Worm (Caenorhabditis elegans): Measurements from ENCODE around the gene ptr-19.

Gene ptr-19

ce11 chrIII:10739455-10739854 lies 42.2 kb upstream of the ptr-19 start, which contains the start of gene smap-1:
TSS of gene smap-1 (minus strand) at chrIII:10739792.
- TF ChIP-seq mls-2 (tag; optimal IDR thresholded peaks at IDR 0.05) (no peak), ceh-43 (GFP tag; optimal IDR thresholded peaks at IDR 0.05) (no peak), nhr-237 (tag; optimal IDR thresholded peaks at IDR 0.05) (no peak), bed-3 (GFP tag; optimal IDR thresholded peaks at IDR 0.05) (no peak)

DNA sequence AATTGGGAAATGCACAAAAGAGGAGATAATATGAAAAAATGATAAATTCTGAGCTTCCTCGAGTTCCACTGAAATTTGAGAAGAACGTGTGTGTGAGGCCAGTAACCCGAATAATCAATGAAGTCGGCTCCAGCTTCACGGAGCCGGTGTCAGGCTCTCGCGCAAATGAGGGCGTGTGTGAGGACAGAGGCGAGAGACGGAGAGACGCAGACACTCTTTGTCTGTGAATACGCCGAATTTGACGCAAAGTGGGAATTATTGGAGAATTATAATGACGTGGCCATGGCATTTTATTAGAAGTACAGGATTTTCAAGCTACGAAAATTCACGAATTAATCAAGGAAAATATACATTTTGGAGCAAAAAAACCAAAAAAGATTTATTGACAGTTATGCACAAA lies 41.8 kb upstream of the ptr-19 start:
- TF ChIP-seq unc-120 (tag; optimal IDR thresholded peaks at IDR 0.05; ENCODE audit: poor library complexity, severe bottlenecking) (peak; percentile 74), sptf-1 (tag; optimal IDR thresholded peaks at IDR 0.05) (peak; percentile 26), lsy-2 (tag; optimal IDR thresholded peaks at IDR 0.05) (no peak), mep-1 (tag; optimal IDR thresholded peaks at IDR 0.05) (peak; percentile 11), flh-1 (GFP tag; optimal IDR thresholded peaks at IDR 0.05) (no peak), ces-1 (GFP tag; optimal IDR thresholded peaks at IDR 0.05) (peak; percentile 52), ham-2 (GFP tag; optimal IDR thresholded peaks at IDR 0.05) (peak; percentile 22), mls-2 (tag; optimal IDR thresholded peaks at IDR 0.05) (peak; percentile 6), nhr-237 (tag; optimal IDR thresholded peaks at IDR 0.05) (peak; percentile 40)

DNA sequence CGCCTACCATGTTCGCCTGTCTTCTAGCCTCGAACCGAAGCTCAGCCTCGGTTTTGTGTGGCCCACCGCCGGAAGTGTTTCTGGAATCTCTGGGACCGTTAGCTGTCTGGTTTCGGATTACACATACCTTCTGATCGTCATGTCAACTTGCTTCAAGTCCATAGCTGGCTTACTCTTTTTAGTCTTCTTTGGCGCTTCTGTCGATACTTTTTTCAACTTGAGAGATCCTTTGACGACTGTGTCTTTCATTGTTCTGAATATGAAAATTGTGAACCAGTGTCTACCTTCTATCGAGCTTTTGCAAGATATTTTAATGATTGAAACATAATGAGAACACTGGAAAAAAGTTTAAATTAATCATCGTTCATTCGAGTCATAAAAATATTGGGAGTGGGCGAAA lies 41.1 kb upstream of the ptr-19 start, which contains the start of gene K01G5.8:
K01G5.8 (minus strand) TSS at position 255 of the 400 bp plus-strand sequence.
- TF ChIP-seq unc-39 (tag; optimal IDR thresholded peaks at IDR 0.05), result no peak
- no peak for TF ChIP-seq nhr-12 (tag; optimal IDR thresholded peaks at IDR 0.05)
- TF ChIP-seq pha-4 (tag; optimal IDR thresholded peaks at IDR 0.05), result no peak
- TF ChIP-seq ceh-83 (GFP tag; optimal IDR thresholded peaks at IDR 0.05), result no peak
- no peak for TF ChIP-seq snpc-4 (tag; optimal IDR thresholded peaks at IDR 0.05)
- no peak for TF ChIP-seq elt-3 (tag; optimal IDR thresholded peaks at IDR 0.05)
- TF ChIP-seq mep-1 (tag; optimal IDR thresholded peaks at IDR 0.05), result no peak
- no peak for TF ChIP-seq bed-3 (GFP tag; optimal IDR thresholded peaks at IDR 0.05)
- no peak for TF ChIP-seq unc-120 (tag; optimal IDR thresholded peaks at IDR 0.05; ENCODE audit: poor library complexity, severe bottlenecking)
- TF ChIP-seq M03D4.4 (tag; optimal IDR thresholded peaks at IDR 0.05), result no peak
- TF ChIP-seq ham-2 (GFP tag; optimal IDR thresholded peaks at IDR 0.05), result no peak
- TF ChIP-seq sptf-1 (tag; optimal IDR thresholded peaks at IDR 0.05), result no peak

DNA sequence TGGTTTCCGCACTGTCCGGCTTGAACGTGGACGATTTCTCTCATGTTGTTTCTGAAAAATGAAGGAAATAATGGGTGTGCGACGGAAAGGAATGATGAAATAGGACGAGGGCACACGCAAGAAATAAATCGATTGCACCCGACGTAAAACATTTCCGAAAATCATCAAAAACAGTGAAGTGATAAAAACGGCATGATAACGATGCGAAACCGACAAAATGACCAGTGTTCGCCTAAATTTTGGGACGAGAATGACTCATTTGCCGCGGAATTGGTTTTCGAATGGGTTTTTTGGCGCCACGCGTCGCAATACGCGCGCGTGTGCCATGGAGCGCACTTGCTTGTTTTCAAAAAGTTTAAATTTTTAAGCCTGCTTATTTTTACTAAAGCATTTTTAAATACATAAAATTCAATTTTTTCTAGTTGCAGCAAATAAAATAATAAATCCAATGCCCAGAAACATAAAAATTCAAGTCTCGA lies 39.2 kb upstream of the ptr-19 start, which contains the start of the genes tbb-1 and rib-2:
tbb-1 (minus strand) TSS at position 51 of the 479 bp plus-strand sequence.
rib-2 (plus strand) TSS at position 429 of the 479 bp plus-strand sequence.
- TF ChIP-seq lsy-2 (tag; optimal IDR thresholded peaks at IDR 0.05) (peak; percentile 70), pha-4 (tag; optimal IDR thresholded peaks at IDR 0.05) (peak; percentile 18), flh-1 (GFP tag; optimal IDR thresholded peaks at IDR 0.05) (no peak), tbx-8 (GFP tag; optimal IDR thresholded peaks at IDR 0.05) (no peak), hlh-1 (tag; optimal IDR thresholded peaks at IDR 0.05) (peak; percentile 17), nhr-12 (tag; optimal IDR thresholded peaks at IDR 0.05) (no peak), ceh-43 (GFP tag; optimal IDR thresholded peaks at IDR 0.05) (no peak), nhr-237 (tag; optimal IDR thresholded peaks at IDR 0.05) (peak; percentile 76), zip-8 (tag; optimal IDR thresholded peaks at IDR 0.05) (no peak), cnd-1 (tag; optimal IDR thresholded peaks at IDR 0.05) (no peak), unc-39 (tag; optimal IDR thresholded peaks at IDR 0.05) (no peak), M03D4.4 (tag; optimal IDR thresholded peaks at IDR 0.05) (no peak), nhr-2 (tag; optimal IDR thresholded peaks at IDR 0.05) (no peak), drap-1 (GFP tag; optimal IDR thresholded peaks at IDR 0.05) (peak; percentile 28), ces-1 (GFP tag; optimal IDR thresholded peaks at IDR 0.05) (peak; percentile 17), unc-62 (GFP tag; optimal IDR thresholded peaks at IDR 0.05) (no peak), mep-1 (tag; optimal IDR thresholded peaks at IDR 0.05) (peak; percentile 93), lin-13 (tag; optimal IDR thresholded peaks at IDR 0.05) (peak; percentile 55), nhr-28 (tag; optimal IDR thresholded peaks at IDR 0.05) (no peak), ceh-83 (GFP tag; optimal IDR thresholded peaks at IDR 0.05) (peak; percentile 30), unc-120 (tag; optimal IDR thresholded peaks at IDR 0.05; ENCODE audit: poor library complexity, severe bottlenecking) (no peak), snpc-4 (tag; optimal IDR thresholded peaks at IDR 0.05) (no peak), ham-2 (GFP tag; optimal IDR thresholded peaks at IDR 0.05) (no peak), nhr-76 (tag; optimal IDR thresholded peaks at IDR 0.05) (no peak), ceh-39 (tag; optimal IDR thresholded peaks at IDR 0.05) (peak; percentile 60)

DNA sequence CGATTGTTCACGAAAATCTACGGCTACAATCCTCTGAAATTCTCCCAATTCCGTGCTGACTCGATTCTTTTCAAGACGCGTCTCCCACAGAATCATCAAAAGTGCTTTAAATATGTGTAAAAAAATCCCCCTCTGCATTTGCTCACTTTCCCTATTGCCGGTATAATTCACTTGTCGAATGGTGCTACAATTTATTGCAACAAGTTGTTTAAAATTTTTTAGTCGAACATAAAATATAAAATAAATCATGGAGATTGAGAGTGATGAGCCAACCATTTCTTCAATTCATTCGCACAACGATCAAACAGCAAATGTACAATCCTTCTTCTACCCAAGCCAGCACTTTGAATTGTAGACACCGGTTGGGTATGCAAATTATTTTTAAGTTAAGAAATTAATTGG lies 35.2 kb upstream of the ptr-19 start:
- TF ChIP-seq mab-5 (tag; optimal IDR thresholded peaks at IDR 0.05) (no peak), lin-32 (GFP tag; optimal IDR thresholded peaks at IDR 0.05) (no peak), elt-3 (tag; optimal IDR thresholded peaks at IDR 0.05) (no peak), ceh-39 (tag; optimal IDR thresholded peaks at IDR 0.05) (no peak), lsy-2 (tag; optimal IDR thresholded peaks at IDR 0.05) (no peak), flh-1 (GFP tag; optimal IDR thresholded peaks at IDR 0.05) (no peak)

Measured in whole organism, mixed stage, embryonic.